Worm (Caenorhabditis elegans) whole organism, L4/young adult: ENCODE results near the gene F57E7.4.

ENCODE experiments used
- W03F9.2 ChIP-seq: fragments of 150-350 bp; optimal IDR thresholded peaks from 2 replicates; lab custom pipeline; 2014; ENCODE audit warnings: missing biosample characterization, missing genetic modification characterization
- dao-5 ChIP-seq: sonication (generic microtip); optimal IDR thresholded peaks from 2 replicates; lab custom pipeline; 2016; ENCODE audit warnings: missing genotype, missing genetic modification characterization, moderate library complexity, missing compliant biosample characterization
- him-1 ChIP-seq: sonication (generic microtip); optimal IDR thresholded peaks from 2 replicates; lab custom pipeline; 2016; ENCODE audit warnings: missing genotype, missing genetic modification reagents, missing genetic modification characterization, missing compliant biosample characterization

DNA sequence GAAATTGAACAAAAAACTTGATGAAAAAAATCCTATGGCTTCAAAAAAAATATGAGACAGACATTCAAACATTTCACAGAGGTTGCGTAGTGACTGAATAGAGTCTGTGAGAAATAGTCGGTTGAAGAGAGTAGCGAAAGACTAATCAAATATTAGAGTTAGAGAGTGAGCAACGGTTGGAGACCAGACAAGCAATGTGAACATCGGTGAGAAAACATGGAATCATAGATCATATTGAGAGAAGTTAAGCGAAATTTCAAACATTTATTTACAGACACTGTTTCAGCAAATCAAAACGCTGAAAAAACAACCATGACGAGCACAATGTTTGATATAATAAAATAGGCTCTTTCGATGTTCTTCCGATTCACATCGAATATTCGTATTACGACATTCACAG is 25.8 kb upstream of the F57E7.4 start:
- TF ChIP-seq dao-5 (tag; lab: Kevin White, UChicago) = no peak
- no peak for TF ChIP-seq W03F9.2 (tag; lab: Kevin White, UChicago)
- TF ChIP-seq him-1 (tag; lab: Kevin White, UChicago) = no peak
